Worm (Caenorhabditis elegans) whole organism, late embryonic: ENCODE measurements around the gene W01B6.3.

Experiments used
- F13H6.1 ChIP-seq: sonication (generic microtip); optimal IDR thresholded peaks from 2 replicates; lab custom pipeline; 2016; ENCODE audit warnings: missing genetic modification characterization, missing compliant biosample characterization
- T23F11.4 ChIP-seq: fragments of 200-800 bp; sonication (Bioruptor generic); optimal IDR thresholded peaks from 2 replicates; lab custom pipeline; 2018; ENCODE audit warnings: mild to moderate bottlenecking, missing genetic modification characterization, missing compliant biosample characterization
- Y22D7AL.16 ChIP-seq: sonication (generic microtip); optimal IDR thresholded peaks from 2 replicates; lab custom pipeline; 2016; ENCODE audit warnings: missing genetic modification characterization, missing compliant biosample characterization
- ahr-1 ChIP-seq: sonication (generic microtip); optimal IDR thresholded peaks from 2 replicates; lab custom pipeline; 2016; ENCODE audit warnings: missing genetic modification characterization, missing compliant biosample characterization
- ceh-19 ChIP-seq: fragments of 200-800 bp; sonication (Bioruptor generic); optimal IDR thresholded peaks from 2 replicates; lab custom pipeline; 2018; ENCODE audit warnings: mild to moderate bottlenecking, missing genetic modification characterization, missing compliant biosample characterization
- ceh-2 ChIP-seq: sonication (generic microtip); optimal IDR thresholded peaks from 2 replicates; lab custom pipeline; 2016; ENCODE audit warnings: missing genotype, missing genetic modification characterization, missing compliant biosample characterization
- ceh-24 ChIP-seq: sonication (generic microtip); optimal IDR thresholded peaks from 2 replicates; lab custom pipeline; 2016; ENCODE audit warnings: mild to moderate bottlenecking, missing genetic modification characterization, missing compliant biosample characterization
- ceh-31 ChIP-seq: sonication (generic microtip); optimal IDR thresholded peaks from 2 replicates; lab custom pipeline; 2016; ENCODE audit warnings: missing genetic modification characterization, missing compliant biosample characterization
- ceh-34 ChIP-seq: sonication (generic microtip); optimal IDR thresholded peaks from 2 replicates; lab custom pipeline; 2016; ENCODE audit warnings: mild to moderate bottlenecking, missing genetic modification characterization, missing compliant biosample characterization
- ceh-45 ChIP-seq: fragments of 200-800 bp; sonication (Bioruptor generic); IDR thresholded peaks from 2 replicates; pipeline ENCODE4 v1.3.6; 2022; ENCODE audit warnings: missing genetic modification reagents, missing genetic modification characterization, missing compliant biosample characterization
- dmd-4 ChIP-seq: sonication (generic microtip); optimal IDR thresholded peaks from 2 replicates; lab custom pipeline; 2016; ENCODE audit warnings: borderline replicate concordance, missing genetic modification characterization, missing compliant biosample characterization
- dve-1 ChIP-seq: sonication (generic microtip); optimal IDR thresholded peaks from 2 replicates; lab custom pipeline; 2017; ENCODE audit warnings: antibody characterized with exemption, mild to moderate bottlenecking, missing genetic modification characterization, missing compliant biosample characterization
- elt-4 ChIP-seq: sonication (generic microtip); optimal IDR thresholded peaks from 2 replicates; lab custom pipeline; 2016; ENCODE audit warnings: missing genetic modification characterization, missing compliant biosample characterization
- ets-4 ChIP-seq: sonication (generic microtip); optimal IDR thresholded peaks from 2 replicates; lab custom pipeline; 2016; ENCODE audit warnings: missing genetic modification characterization, missing compliant biosample characterization
- eyg-1 ChIP-seq: sonication (generic microtip); optimal IDR thresholded peaks from 2 replicates; lab custom pipeline; 2016; ENCODE audit warnings: missing genotype, missing genetic modification characterization, missing compliant biosample characterization
- fax-1 ChIP-seq: sonication (generic microtip); optimal IDR thresholded peaks from 2 replicates; lab custom pipeline; 2016; ENCODE audit warnings: missing genotype, missing genetic modification characterization, missing compliant biosample characterization
- fkh-6 ChIP-seq: sonication (generic microtip); optimal IDR thresholded peaks from 2 replicates; lab custom pipeline; 2016; ENCODE audit warnings: missing genetic modification characterization, missing compliant biosample characterization
- gmeb-2 ChIP-seq: sonication (generic microtip); optimal IDR thresholded peaks from 2 replicates; lab custom pipeline; 2016; ENCODE audit warnings: missing genetic modification characterization, inconsistent platforms, missing compliant biosample characterization
- hlh-30 ChIP-seq: sonication (generic microtip); optimal IDR thresholded peaks from 2 replicates; lab custom pipeline; 2017; ENCODE audit warnings: antibody characterized with exemption, missing genetic modification characterization, missing compliant biosample characterization; ENCODE audit not compliant: insufficient read depth
- hlh-6 ChIP-seq: sonication (generic microtip); optimal IDR thresholded peaks from 2 replicates; lab custom pipeline; 2016; ENCODE audit warnings: missing genotype, missing genetic modification characterization, missing compliant biosample characterization
- lin-11 ChIP-seq: fragments of 200-800 bp; sonication (Bioruptor generic); optimal IDR thresholded peaks from 2 replicates; lab custom pipeline; 2018; ENCODE audit warnings: mild to moderate bottlenecking, missing genetic modification characterization, missing compliant biosample characterization
- madf-2 ChIP-seq: sonication (generic microtip); optimal IDR thresholded peaks from 2 replicates; lab custom pipeline; 2017; ENCODE audit warnings: missing genetic modification characterization, missing compliant biosample characterization
- nhr-11 ChIP-seq: fragments of 150-350 bp; optimal IDR thresholded peaks from 2 replicates; lab custom pipeline; 2014; ENCODE audit warnings: missing biosample characterization, missing genetic modification characterization
- nhr-232 ChIP-seq: sonication (generic microtip); optimal IDR thresholded peaks from 2 replicates; lab custom pipeline; 2016; ENCODE audit warnings: missing genetic modification characterization, missing compliant biosample characterization
- pag-3 ChIP-seq: sonication (generic microtip); optimal IDR thresholded peaks from 2 replicates; lab custom pipeline; 2016; ENCODE audit warnings: missing compliant biosample characterization, missing genetic modification characterization, borderline replicate concordance
- pros-1 ChIP-seq: fragments of 150-350 bp; optimal IDR thresholded peaks from 2 replicates; lab custom pipeline; 2014; ENCODE audit warnings: missing biosample characterization, missing genetic modification reagents, missing genetic modification characterization
- sox-2 ChIP-seq: fragments of 200-800 bp; sonication (Bioruptor generic); IDR thresholded peaks from 2 replicates; pipeline ENCODE4 v1.3.6; 2022; ENCODE audit warnings: missing genetic modification reagents, missing genetic modification characterization, missing compliant biosample characterization
- syd-9 ChIP-seq: sonication (generic microtip); optimal IDR thresholded peaks from 2 replicates; lab custom pipeline; 2016; ENCODE audit warnings: mild to moderate bottlenecking, missing genetic modification characterization, moderate library complexity, missing compliant biosample characterization
- tbx-7 ChIP-seq: sonication (generic microtip); optimal IDR thresholded peaks from 2 replicates; lab custom pipeline; 2016; ENCODE audit warnings: missing genotype, missing genetic modification characterization, missing compliant biosample characterization
- unc-3 ChIP-seq, 2 experiments: fragments of 200-800 bp in 1 of 2; sonication (Bioruptor generic) in 1 of 2; sonication (generic microtip) in 1 of 2; conservative IDR thresholded peaks in 1 of 2; optimal IDR thresholded peaks in 1 of 2; 2 replicates each; pipeline versions ENCODE4 v1.3.6 to Lab custom; 2016 to 2022; ENCODE audit warnings: missing compliant biosample characterization in 2 of 2, missing genetic modification characterization in 2 of 2, missing genetic modification reagents in 1 of 2
- unc-42 ChIP-seq: sonication (generic microtip); optimal IDR thresholded peaks from 2 replicates; lab custom pipeline; 2016; ENCODE audit warnings: missing genotype, missing genetic modification characterization, missing compliant biosample characterization
- unc-55 ChIP-seq: sonication (generic microtip); optimal IDR thresholded peaks from 2 replicates; lab custom pipeline; 2017; ENCODE audit warnings: missing biosample characterization, missing genetic modification reagents, missing genetic modification characterization
- zip-5 ChIP-seq: sonication (generic microtip); optimal IDR thresholded peaks from 2 replicates; lab custom pipeline; 2016; ENCODE audit warnings: missing genetic modification characterization, missing compliant biosample characterization
- ztf-16 ChIP-seq: sonication (generic microtip); optimal IDR thresholded peaks from 2 replicates; lab custom pipeline; 2017; ENCODE audit warnings: missing genetic modification characterization, missing compliant biosample characterization

The W01B6.3 gene

ce11 chrIV:10078003-10078402 is 5.6 kb upstream of the W01B6.3 start:
- TF ChIP-seq ets-4 (tag; lab: Kevin White, UChicago), result no peak
- no peak for TF ChIP-seq unc-55 (GFP tag; lab: Kevin White, UChicago)
- TF ChIP-seq ceh-19 (GFP tag; lab: Kevin White, UChicago), result no peak
- TF ChIP-seq gmeb-2 (tag; lab: Kevin White, UChicago), result no peak
- TF ChIP-seq ceh-2 (tag; lab: Kevin White, UChicago), result no peak

ce11 chrIV:10075899-10076298 is 3.5 kb upstream of the W01B6.3 start, which contains the start of gene W01B6.5:
W01B6.5 (plus strand) TSS chrIV:10076199.
- TF ChIP-seq F13H6.1 (tag; lab: Kevin White, UChicago) (no peak), ztf-16 (tag; lab: Kevin White, UChicago) (no peak), ets-4 (tag; lab: Kevin White, UChicago) (no peak), fkh-6 (no peak), Y22D7AL.16 (no peak), syd-9 (tag; lab: Kevin White, UChicago) (no peak), fax-1 (tag; lab: Kevin White, UChicago) (no peak), tbx-7 (tag; lab: Kevin White, UChicago) (no peak), ahr-1 (tag; lab: Kevin White, UChicago) (no peak), T23F11.4 (no peak), unc-3 (GFP tag; conservative IDR thresholded peaks at IDR 0.05; lab: Robert Waterston, UW) (no peak), unc-3 (tag; optimal IDR thresholded peaks at IDR 0.05; lab: Kevin White, UChicago) (no peak), ceh-34 (no peak), zip-5 (tag; lab: Kevin White, UChicago) (no peak), ceh-31 (tag; lab: Kevin White, UChicago) (no peak), nhr-232 (tag; lab: Kevin White, UChicago) (no peak), ceh-45 (GFP tag; lab: Robert Waterston, UW) (no peak), madf-2 (tag; lab: Kevin White, UChicago) (no peak), pag-3 (tag; lab: Kevin White, UChicago) (no peak), nhr-11 (tag; lab: Kevin White, UChicago) (no peak), hlh-30 (tag; lab: Kevin White, UChicago) (no peak)

- TF ChIP-seq dmd-4 (no peak), pros-1 (tag; lab: Kevin White, UChicago) (no peak), unc-42 (tag; lab: Kevin White, UChicago) (no peak), lin-11 (tag; lab: Kevin White, UChicago) (no peak), elt-4 (no peak), sox-2 (GFP tag; lab: Robert Waterston, UW) (no peak), hlh-6 (tag; lab: Kevin White, UChicago) (no peak), madf-2 (tag; lab: Kevin White, UChicago) (no peak), eyg-1 (tag; lab: Kevin White, UChicago) (no peak)
These were observed 2.6 kb upstream of the W01B6.3 start, which contains the start of the genes ttbk-4 and W01B6.4 for ce11 chrIV:10075034-10075510. ttbk-4 (minus strand) TSS chrIV:10075134. W01B6.4 (plus strand) TSS chrIV:10075460.

- TF ChIP-seq fkh-6 (no peak), ceh-24 (tag; lab: Kevin White, UChicago) (no peak)
These were observed 4.2 kb downstream of the W01B6.3 start for ce11 chrIV:10068266-10068665.

- TF ChIP-seq hlh-30 (tag; lab: Kevin White, UChicago) (no peak), ceh-31 (tag; lab: Kevin White, UChicago) (no peak), unc-42 (tag; lab: Kevin White, UChicago) (peak; percentile 11), ceh-24 (tag; lab: Kevin White, UChicago) (no peak), dve-1 (tag; lab: Kevin White, UChicago) (no peak)
These were observed 4.9 kb downstream of the W01B6.3 start, which contains the start of gene cwn-2 for ce11 chrIV:10067541-10067940. cwn-2 (plus strand) TSS chrIV:10067816.
